Fruit fly (Drosophila melanogaster) whole organism, pupa: ENCODE measurements around the gene CG11089.

ENCODE experiments used
- CG10348 ChIP-seq: fragments of 200-800 bp; sonication (Bioruptor generic); IDR thresholded peaks from 2 replicates; pipeline ENCODE4 v1.3.6; 2022; ENCODE audit warnings: missing biosample characterization, missing genetic modification characterization
- CG12605 ChIP-seq: fragments of 200-800 bp; sonication (Bioruptor generic); IDR thresholded peaks from 2 replicates; pipeline ENCODE4 v1.3.6; 2022; ENCODE audit warnings: missing biosample characterization, missing genetic modification characterization
- CG13204 ChIP-seq: fragments of 200-800 bp; sonication (Bioruptor generic); optimal IDR thresholded peaks from 2 replicates; lab custom pipeline; 2018; ENCODE audit warnings: missing biosample characterization, mild to moderate bottlenecking, missing genetic modification characterization, moderate library complexity
- CG14655 ChIP-seq: fragments of 200-800 bp; sonication (Bioruptor generic); optimal IDR thresholded peaks from 3 replicates; lab custom pipeline; 2017; ENCODE audit warnings: mild to moderate bottlenecking, missing biosample characterization, missing genetic modification reagents, missing genetic modification characterization
- CG15710 ChIP-seq: fragments of 200-800 bp; sonication (Bioruptor generic); optimal IDR thresholded peaks from 2 replicates; lab custom pipeline; 2018; ENCODE audit warnings: missing biosample characterization, mild to moderate bottlenecking, missing genetic modification characterization, moderate library complexity
- CG17806 ChIP-seq: fragments of 200-800 bp; sonication (Bioruptor generic); optimal IDR thresholded peaks from 2 replicates; lab custom pipeline; 2018; ENCODE audit warnings: missing biosample characterization, mild to moderate bottlenecking, missing genetic modification characterization, moderate library complexity
- CG32121 ChIP-seq: fragments of 200-800 bp; sonication (Bioruptor generic); IDR thresholded peaks from 2 replicates; pipeline ENCODE4 v1.3.6; 2022; ENCODE audit warnings: missing biosample characterization, missing genetic modification characterization
- CG34367 ChIP-seq: fragments of 200-800 bp; sonication (Bioruptor generic); optimal IDR thresholded peaks from 2 replicates; lab custom pipeline; 2018; ENCODE audit warnings: missing biosample characterization, mild to moderate bottlenecking, missing genetic modification characterization
- CG4496 ChIP-seq: fragments of 200-800 bp; sonication (Bioruptor generic); IDR thresholded peaks from 3 replicates; pipeline ENCODE4 v1.3.6; 2022; ENCODE audit warnings: missing biosample characterization, missing genetic modification characterization
- CG8159 ChIP-seq: fragments of 200-800 bp; sonication (Bioruptor generic); optimal IDR thresholded peaks from 3 replicates; lab custom pipeline; 2018; ENCODE audit warnings: missing biosample characterization, mild to moderate bottlenecking, missing genetic modification characterization, moderate library complexity
- CG8301 ChIP-seq: fragments of 200-800 bp; sonication (Bioruptor generic); optimal IDR thresholded peaks from 2 replicates; lab custom pipeline; 2018; ENCODE audit warnings: missing biosample characterization, mild to moderate bottlenecking, missing genetic modification characterization
- CG9948 ChIP-seq: fragments of 200-800 bp; sonication (Bioruptor generic); optimal IDR thresholded peaks from 2 replicates; lab custom pipeline; 2018; ENCODE audit warnings: missing biosample characterization, mild to moderate bottlenecking, missing genetic modification characterization, moderate library complexity
- D1 ChIP-seq: fragments of 200-800 bp; sonication (Bioruptor generic); optimal IDR thresholded peaks from 2 replicates; lab custom pipeline; 2018; ENCODE audit warnings: missing biosample characterization, mild to moderate bottlenecking, missing genetic modification characterization, moderate library complexity
- EcR ChIP-seq: fragments of 200-800 bp; sonication (Bioruptor generic); optimal IDR thresholded peaks from 3 replicates; lab custom pipeline; 2019; ENCODE audit warnings: missing biosample characterization, missing genetic modification characterization, mild to moderate bottlenecking, moderate library complexity, missing genetic modification reagents
- Ets98B ChIP-seq: fragments of 200-800 bp; sonication (Bioruptor generic); IDR thresholded peaks from 2 replicates; pipeline ENCODE4 v1.3.6; 2022; ENCODE audit warnings: missing biosample characterization, missing genetic modification characterization
- Pif1A ChIP-seq: fragments of 200-800 bp; sonication (Bioruptor generic); optimal IDR thresholded peaks from 3 replicates; lab custom pipeline; 2016; ENCODE audit warnings: missing biosample characterization, missing genetic modification characterization
- Pif1B ChIP-seq: fragments of 200-800 bp; sonication (Bioruptor generic); optimal IDR thresholded peaks from 3 replicates; lab custom pipeline; 2016; ENCODE audit warnings: missing biosample characterization, missing genetic modification characterization
- Snoo ChIP-seq: fragments of 200-800 bp; sonication (Bioruptor generic); optimal IDR thresholded peaks from 3 replicates; lab custom pipeline; 2017; ENCODE audit warnings: missing biosample characterization, mild to moderate bottlenecking, missing genetic modification characterization, inconsistent platforms
- fd96Ca ChIP-seq: fragments of 200-800 bp; sonication (Bioruptor generic); IDR thresholded peaks from 3 replicates; pipeline ENCODE4 v1.3.6; 2022; ENCODE audit warnings: missing biosample characterization, missing genetic modification characterization
- gl ChIP-seq: fragments of 200-800 bp; sonication (Bioruptor generic); optimal IDR thresholded peaks from 2 replicates; lab custom pipeline; 2018; ENCODE audit warnings: missing biosample characterization, mild to moderate bottlenecking, missing genetic modification characterization
- rn ChIP-seq: fragments of 200-800 bp; sonication (Bioruptor generic); IDR thresholded peaks from 2 replicates; pipeline ENCODE4 v1.3.6; 2022; ENCODE audit warnings: missing biosample characterization, missing genetic modification characterization

The CG11089 gene

dm6 chr3R:24866976-24867375, 9.9 kb upstream of the CG11089 start:
- no peak for TF ChIP-seq CG8301
- TF ChIP-seq CG17806, result no peak
- no peak for TF ChIP-seq CG14655
- TF ChIP-seq CG34367 (tag; lab: Kevin White, UChicago), result no peak
- TF ChIP-seq CG8159 (tag; lab: Kevin White, UChicago), result no peak
- TF ChIP-seq CG10348 (GFP tag; lab: Robert Waterston, UW), result no peak
- no peak for TF ChIP-seq CG15710 (tag; lab: Kevin White, UChicago)
- no peak for TF ChIP-seq EcR

- TF ChIP-seq D1 (no peak), Pif1A (GFP tag; lab: Kevin White, UChicago) (no peak), gl (tag; lab: Kevin White, UChicago) (no peak), CG8159 (tag; lab: Kevin White, UChicago) (no peak), CG34367 (tag; lab: Kevin White, UChicago) (no peak), fd96Ca (GFP tag; lab: Robert Waterston, UW) (no peak), Ets98B (no peak), Snoo (tag; lab: Kevin White, UChicago) (no peak), EcR (no peak), CG9948 (tag; lab: Kevin White, UChicago) (no peak), CG15710 (tag; lab: Kevin White, UChicago) (no peak), CG32121 (GFP tag; lab: Robert Waterston, UW) (no peak), Pif1B (GFP tag; lab: Kevin White, UChicago) (no peak), CG14655 (no peak), CG4496 (GFP tag; lab: Robert Waterston, UW) (no peak), CG8301 (no peak), CG10348 (GFP tag; lab: Robert Waterston, UW) (no peak), CG12605 (GFP tag; lab: Robert Waterston, UW) (no peak)
Measured at dm6 chr3R:24867956-24868355, 8.9 kb upstream of the CG11089 start.

dm6 chr3R:24870389-24871048, 6.3 kb upstream of the CG11089 start, which contains the start of gene CycB3:
Gene CycB3 (minus strand): TSS chr3R:24870816.
- TF ChIP-seq EcR, result peak; percentile 2
- no peak for TF ChIP-seq D1
- no peak for TF ChIP-seq Pif1A (GFP tag; lab: Kevin White, UChicago)
- no peak for TF ChIP-seq CG12605 (GFP tag; lab: Robert Waterston, UW)
- TF ChIP-seq CG32121 (GFP tag; lab: Robert Waterston, UW), result no peak
- TF ChIP-seq CG8159 (tag; lab: Kevin White, UChicago), result no peak
- TF ChIP-seq CG14655, result no peak
- TF ChIP-seq gl (tag; lab: Kevin White, UChicago), result peak; percentile 10
- no peak for TF ChIP-seq fd96Ca (GFP tag; lab: Robert Waterston, UW)
- TF ChIP-seq Snoo (tag; lab: Kevin White, UChicago), result peak; percentile 33
- peak; percentile 14 for TF ChIP-seq CG13204 (GFP tag; lab: Kevin White, UChicago)
- TF ChIP-seq Pif1B (GFP tag; lab: Kevin White, UChicago), result no peak
- TF ChIP-seq, all 21 proteins: peak for 4

dm6 chr3R:24875939-24876842, 654 bp upstream of the CG11089 start, which contains the start of gene CG3744:
Gene CG3744 (minus strand): TSS chr3R:24876654.
- TF ChIP-seq CG12605 (GFP tag; lab: Robert Waterston, UW), result peak; percentile 54; the same call in 1 of the 2 replicates
- no peak for TF ChIP-seq Pif1A (GFP tag; lab: Kevin White, UChicago)
- TF ChIP-seq Pif1B (GFP tag; lab: Kevin White, UChicago), result peak; percentile 66
- TF ChIP-seq CG8301, result peak; percentile 74
- peak; percentile 90 for TF ChIP-seq CG32121 (GFP tag; lab: Robert Waterston, UW)
- TF ChIP-seq CG14655, result no peak
- peak; percentile 8 for TF ChIP-seq gl (tag; lab: Kevin White, UChicago)
- no peak for TF ChIP-seq EcR
- TF ChIP-seq CG4496 (GFP tag; lab: Robert Waterston, UW), result peak; percentile 95
- TF ChIP-seq Snoo (tag; lab: Kevin White, UChicago), result peak; percentile 83
- peak; percentile 70 for TF ChIP-seq CG13204 (GFP tag; lab: Kevin White, UChicago)
- no peak for TF ChIP-seq D1
- peak; percentile 67 for TF ChIP-seq CG10348 (GFP tag; lab: Robert Waterston, UW)
- TF ChIP-seq CG15710 (tag; lab: Kevin White, UChicago), result peak; percentile 81
- TF ChIP-seq fd96Ca (GFP tag; lab: Robert Waterston, UW), result peak; percentile 93
- TF ChIP-seq CG8159 (tag; lab: Kevin White, UChicago), result peak; percentile 80
- TF ChIP-seq rn (GFP tag; lab: Robert Waterston, UW), result peak; percentile 76
- peak; percentile 64 for TF ChIP-seq CG34367 (tag; lab: Kevin White, UChicago)
- TF ChIP-seq CG17806, result peak; percentile 81
- peak; percentile 94 for TF ChIP-seq Ets98B
- peak; percentile 75 for TF ChIP-seq CG9948 (tag; lab: Kevin White, UChicago)

- TF ChIP-seq CG15710 (tag; lab: Kevin White, UChicago) (no peak), CG9948 (tag; lab: Kevin White, UChicago) (no peak), EcR (peak; percentile 84)
Measured at dm6 chr3R:24878655-24879054, 1.8 kb downstream of the CG11089 start.
